Worm (Caenorhabditis elegans): Measurements from ENCODE around the gene sri-42.

DNA sequence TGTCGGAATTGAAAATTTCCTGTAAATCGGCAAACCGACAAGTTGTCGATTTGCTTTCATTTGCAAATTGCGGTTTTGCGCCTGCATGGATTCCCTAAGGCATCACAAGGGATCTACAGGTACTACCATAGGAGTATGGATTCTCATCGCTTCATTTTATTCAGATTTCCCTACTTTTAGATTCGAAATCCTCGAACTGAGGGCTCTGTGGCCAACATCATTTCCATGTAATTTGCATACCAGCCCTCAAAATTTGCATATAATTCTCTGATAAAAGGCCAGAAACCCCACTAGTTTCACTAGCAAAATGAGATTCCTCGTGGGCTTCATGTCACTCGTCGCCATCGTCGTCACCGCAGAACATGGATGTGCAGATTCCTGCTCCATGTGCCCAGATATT, 30.4 kb downstream of the sri-42 start, which contains the start of gene Y25C1A.2:
- TF ChIP-seq nhr-11 (tag; optimal IDR thresholded peaks at IDR 0.05) (no peak), tra-1 (GFP tag; IDR thresholded peaks at IDR 0.05) (no peak), nhr-77 (tag; optimal IDR thresholded peaks at IDR 0.05) (no peak), aha-1 (tag) (no peak)

Data from whole organism, L4 larva.